Worm (Caenorhabditis elegans): ENCODE measurements around the gene atic-1.

DNA sequence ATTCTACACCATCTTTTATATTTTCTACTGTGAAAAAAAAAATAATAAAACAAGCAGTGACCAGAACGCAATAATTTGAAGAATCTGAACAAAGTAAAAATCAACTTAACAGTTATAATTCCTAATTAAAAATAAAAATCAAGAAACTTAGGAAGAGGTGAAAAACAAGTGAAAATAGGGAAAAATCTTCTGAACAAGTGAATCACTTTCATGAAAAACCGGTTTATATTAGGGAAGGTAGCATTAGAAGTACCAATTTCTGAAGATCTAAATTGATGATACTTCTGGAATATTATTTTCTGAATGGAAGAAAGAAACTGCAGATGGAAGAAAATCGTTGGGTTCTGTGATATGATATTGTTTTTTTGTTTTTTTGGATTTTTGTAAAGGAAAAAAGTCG is 45.3 kb upstream of the atic-1 start:
- TF ChIP-seq madf-9 (GFP tag; conservative IDR thresholded peaks at IDR 0.05) (no peak), dmd-9 (GFP tag; IDR thresholded peaks at IDR 0.05) (no peak), fkh-10 (GFP tag; optimal IDR thresholded peaks at IDR 0.05) (no peak), lin-39 (tag; optimal IDR thresholded peaks at IDR 0.05) (no peak), nhr-77 (tag; optimal IDR thresholded peaks at IDR 0.05) (no peak), zag-1 (tag; optimal IDR thresholded peaks at IDR 0.05) (no peak)

All from whole organism, L4 larva.